Worm (Caenorhabditis elegans) whole organism, L4/young adult: ENCODE measurements around the gene F54H12.7.

Source experiments
- W03F9.2 ChIP-seq: fragments of 150-350 bp; optimal IDR thresholded peaks from 2 replicates; lab custom pipeline; 2014; ENCODE audit warnings: missing biosample characterization, missing genetic modification characterization
- dao-5 ChIP-seq: sonication (generic microtip); optimal IDR thresholded peaks from 2 replicates; lab custom pipeline; 2016; ENCODE audit warnings: missing genotype, missing genetic modification characterization, moderate library complexity, missing compliant biosample characterization
- him-1 ChIP-seq: sonication (generic microtip); optimal IDR thresholded peaks from 2 replicates; lab custom pipeline; 2016; ENCODE audit warnings: missing genotype, missing genetic modification reagents, missing genetic modification characterization, missing compliant biosample characterization

- TF ChIP-seq him-1 (tag; lab: Kevin White, UChicago), result no peak
- TF ChIP-seq dao-5 (tag; lab: Kevin White, UChicago), result no peak
- no peak for TF ChIP-seq W03F9.2 (tag; lab: Kevin White, UChicago)
Observed at ce11 chrIII:7947677-7948076, 21.5 kb upstream of the F54H12.7 start.
